Fruit fly (Drosophila melanogaster) whole organism, wandering third instar larva: Measurements from ENCODE around the gene CG9338.

Experiments
- Abd-B ChIP-seq: fragments of >200 bp; optimal IDR thresholded peaks from 2 replicates; lab custom pipeline; 2017; ENCODE audit warnings: missing biosample characterization, missing genetic modification characterization
- CG32264 ChIP-seq: fragments of 200-800 bp; sonication (Bioruptor generic); optimal IDR thresholded peaks from 2 replicates; lab custom pipeline; 2016; ENCODE audit warnings: missing biosample characterization, missing genetic modification characterization
- CG9705 ChIP-seq: fragments of 200-800 bp; sonication (Bioruptor generic); optimal IDR thresholded peaks from 2 replicates; lab custom pipeline; 2018; ENCODE audit warnings: missing biosample characterization, mild to moderate bottlenecking, missing genetic modification characterization
- CrebA ChIP-seq: fragments of 200-800 bp; sonication (Bioruptor generic); optimal IDR thresholded peaks from 2 replicates; lab custom pipeline; 2016; ENCODE audit warnings: missing biosample characterization, mild to moderate bottlenecking, missing genetic modification characterization, borderline replicate concordance
- Dfd ChIP-seq: fragments of >200 bp; optimal IDR thresholded peaks from 2 replicates; lab custom pipeline; 2017; ENCODE audit warnings: missing biosample characterization, missing genetic modification characterization
- GATAd ChIP-seq: sonication (Bioruptor generic); optimal IDR thresholded peaks from 2 replicates; lab custom pipeline; 2016; ENCODE audit warnings: missing biosample characterization, missing genetic modification characterization
- HLH106 ChIP-seq: fragments of 200-800 bp; optimal IDR thresholded peaks from 3 replicates; lab custom pipeline; 2019; ENCODE audit warnings: missing biosample characterization, mild to moderate bottlenecking, missing genetic modification characterization, moderate library complexity
- Hr83 ChIP-seq: fragments of 200-300 bp; sonication (Bioruptor generic); optimal IDR thresholded peaks from 2 replicates; lab custom pipeline; 2016; ENCODE audit warnings: missing biosample characterization, mild to moderate bottlenecking, missing genetic modification characterization, moderate library complexity; ENCODE audit not compliant: poor library complexity, severe bottlenecking
- Jra ChIP-seq: sonication (Bioruptor generic); optimal IDR thresholded peaks from 2 replicates; lab custom pipeline; 2016; ENCODE audit warnings: missing biosample characterization, missing genetic modification characterization
- Mio ChIP-seq: sonication (Bioruptor generic); optimal IDR thresholded peaks from 2 replicates; lab custom pipeline; 2016; ENCODE audit warnings: missing biosample characterization, missing genetic modification characterization
- Myc ChIP-seq: fragments of >200 bp; optimal IDR thresholded peaks from 2 replicates; lab custom pipeline; 2017
- N ChIP-seq: fragments of >200 bp; optimal IDR thresholded peaks from 2 replicates; lab custom pipeline; 2018; ENCODE audit warnings: missing biosample characterization, missing external identifiers, missing genetic modification characterization
- OdsH ChIP-seq: fragments of 200-800 bp; sonication (Bioruptor generic); optimal IDR thresholded peaks from 2 replicates; lab custom pipeline; 2016; ENCODE audit warnings: missing biosample characterization, mild to moderate bottlenecking, missing genetic modification characterization
- Rel ChIP-seq, 2 experiments: fragments of 200-800 bp; sonication (Bioruptor generic) in 1 of 2; optimal IDR thresholded peaks; 2 replicates in 1 of 2; 3 replicates in 1 of 2; lab custom pipeline; 2016 to 2019; ENCODE audit warnings: mild to moderate bottlenecking in 2 of 2, missing biosample characterization in 2 of 2, missing genetic modification characterization in 2 of 2, moderate library complexity in 1 of 2
- Sp1 ChIP-seq: fragments of 200-800 bp; sonication (Bioruptor generic); optimal IDR thresholded peaks from 3 replicates; lab custom pipeline; 2019; ENCODE audit warnings: missing biosample characterization, mild to moderate bottlenecking, missing genetic modification characterization, moderate library complexity
- Vsx2 ChIP-seq: fragments of 200-300, 225-300 bp; sonication (Bioruptor generic); optimal IDR thresholded peaks from 2 replicates; lab custom pipeline; 2018; ENCODE audit warnings: missing biosample characterization, missing genetic modification characterization; ENCODE audit not compliant: partially characterized antibody
- br ChIP-seq: fragments of 200-800 bp; sonication (Bioruptor generic); optimal IDR thresholded peaks from 2 replicates; lab custom pipeline; 2016; ENCODE audit warnings: missing biosample characterization, missing genetic modification characterization
- brk ChIP-seq: fragments of 200-800 bp; sonication (Bioruptor generic); optimal IDR thresholded peaks from 2 replicates; lab custom pipeline; 2016; ENCODE audit warnings: missing biosample characterization, mild to moderate bottlenecking, missing genetic modification characterization
- dl ChIP-seq, 2 experiments: fragments of 175-275, 200-275 bp in 1 of 2; fragments of 200-275 bp in 1 of 2; sonication (Bioruptor generic); optimal IDR thresholded peaks; lab custom pipeline; 2018; ENCODE audit warnings: mild to moderate bottlenecking in 2 of 2, missing biosample characterization in 2 of 2, missing genetic modification characterization in 2 of 2, moderate library complexity in 2 of 2; ENCODE audit not compliant: partially characterized antibody in 2 of 2, insufficient read depth in 1 of 2
- dmrt93B ChIP-seq: fragments of 200-800 bp; sonication (Bioruptor generic); optimal IDR thresholded peaks from 2 replicates; lab custom pipeline; 2018; ENCODE audit warnings: missing biosample characterization, mild to moderate bottlenecking, missing genetic modification characterization
- dsf ChIP-seq: sonication (Bioruptor generic); optimal IDR thresholded peaks from 2 replicates; lab custom pipeline; 2016; ENCODE audit warnings: missing biosample characterization, missing genetic modification characterization, borderline replicate concordance
- ey ChIP-seq: fragments of 200-800 bp; sonication (Bioruptor generic); optimal IDR thresholded peaks from 2 replicates; lab custom pipeline; 2016; ENCODE audit warnings: missing biosample characterization, missing genetic modification characterization
- foxo ChIP-seq, 2 experiments: fragments of 200-800 bp; sonication (Bioruptor generic); optimal IDR thresholded peaks; 2 replicates in 1 of 2; 3 replicates in 1 of 2; lab custom pipeline; 2016 to 2017; ENCODE audit warnings: missing biosample characterization in 2 of 2, missing genetic modification characterization in 2 of 2
- fru ChIP-seq: fragments of 200-800 bp; sonication (Bioruptor generic); optimal IDR thresholded peaks from 3 replicates; lab custom pipeline; 2016; ENCODE audit warnings: missing biosample characterization, mild to moderate bottlenecking, missing genetic modification characterization
- h ChIP-seq: fragments of 200-800 bp; sonication (Bioruptor generic); optimal IDR thresholded peaks from 3 replicates; lab custom pipeline; 2016; ENCODE audit warnings: missing biosample characterization, mild to moderate bottlenecking, missing genetic modification characterization
- jim ChIP-seq: fragments of 175-275, 200-325 bp; sonication (Bioruptor generic); optimal IDR thresholded peaks from 2 replicates; lab custom pipeline; 2016; ENCODE audit warnings: missing biosample characterization, mild to moderate bottlenecking, missing genetic modification characterization
- lola ChIP-seq: fragments of >200 bp; optimal IDR thresholded peaks from 2 replicates; lab custom pipeline; 2017; ENCODE audit warnings: missing biosample characterization, missing genetic modification characterization
- pan ChIP-seq: fragments of >200 bp; optimal IDR thresholded peaks from 2 replicates; lab custom pipeline; 2017
- psq ChIP-seq: fragments of 200-800 bp; sonication (Bioruptor generic); optimal IDR thresholded peaks from 3 replicates; lab custom pipeline; 2017; ENCODE audit warnings: missing biosample characterization, mild to moderate bottlenecking, missing genetic modification characterization, moderate library complexity
- sage ChIP-seq: fragments of 200-800 bp; sonication (Bioruptor generic); optimal IDR thresholded peaks from 2 replicates; lab custom pipeline; 2016; ENCODE audit warnings: missing biosample characterization, mild to moderate bottlenecking, missing genetic modification characterization
- sv ChIP-seq: fragments of 200-800 bp; sonication (Bioruptor generic); optimal IDR thresholded peaks from 3 replicates; lab custom pipeline; 2016; ENCODE audit warnings: missing biosample characterization, missing genetic modification characterization
- tai ChIP-seq: sonication (Bioruptor generic); optimal IDR thresholded peaks from 2 replicates; lab custom pipeline; 2016; ENCODE audit warnings: missing biosample characterization, missing genetic modification characterization
- usp ChIP-seq: fragments of >200 bp; optimal IDR thresholded peaks from 2 replicates; lab custom pipeline; 2017; ENCODE audit warnings: missing biosample characterization, missing genetic modification characterization
- woc ChIP-seq: sonication (Bioruptor generic); optimal IDR thresholded peaks from 2 replicates; lab custom pipeline; 2016; ENCODE audit warnings: missing biosample characterization, mild to moderate bottlenecking, missing genetic modification characterization

The CG9338 gene

DNA sequence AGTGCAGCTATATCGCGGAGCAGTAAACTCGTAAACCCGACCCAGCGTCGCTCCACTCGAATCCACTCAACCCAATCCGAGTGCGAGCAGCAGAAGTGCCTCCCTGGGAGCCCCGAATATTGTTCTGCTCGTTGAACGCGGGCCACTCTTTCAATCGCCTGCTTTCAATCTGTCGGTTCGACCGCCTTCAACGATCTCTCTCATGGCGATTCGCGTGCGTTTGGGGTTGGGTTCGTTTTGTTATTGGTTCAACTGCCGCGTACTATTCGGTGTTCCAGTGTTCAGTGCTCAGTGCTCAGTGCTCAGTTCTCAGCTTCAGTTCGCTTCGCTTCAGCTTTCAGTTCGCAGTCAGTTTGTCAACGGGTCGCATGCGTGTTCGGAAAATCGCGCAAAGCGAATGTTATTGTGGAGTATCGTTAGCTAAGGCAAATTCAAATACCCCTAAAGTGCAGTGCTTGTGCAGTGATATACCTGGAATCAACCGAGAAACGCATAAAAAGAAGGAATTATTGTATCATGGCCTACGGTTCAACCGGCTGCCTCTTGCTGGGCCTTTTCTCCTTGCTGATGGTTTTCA, 24.5 kb upstream of the CG9338 start, which contains the start of gene CG31676:
CG31676 (plus strand) TSS at position 289 of the 577 bp plus-strand sequence.
- TF ChIP-seq Myc (no peak), br (GFP tag; lab: Kevin White, UChicago) (no peak), dmrt93B (no peak), h (no peak), lola (GFP tag; lab: Kevin White, UChicago) (no peak), Hr83 (no peak), Abd-B (GFP tag; lab: Kevin White, UChicago) (no peak), Sp1 (GFP tag; lab: Kevin White, UChicago) (no peak)

DNA sequence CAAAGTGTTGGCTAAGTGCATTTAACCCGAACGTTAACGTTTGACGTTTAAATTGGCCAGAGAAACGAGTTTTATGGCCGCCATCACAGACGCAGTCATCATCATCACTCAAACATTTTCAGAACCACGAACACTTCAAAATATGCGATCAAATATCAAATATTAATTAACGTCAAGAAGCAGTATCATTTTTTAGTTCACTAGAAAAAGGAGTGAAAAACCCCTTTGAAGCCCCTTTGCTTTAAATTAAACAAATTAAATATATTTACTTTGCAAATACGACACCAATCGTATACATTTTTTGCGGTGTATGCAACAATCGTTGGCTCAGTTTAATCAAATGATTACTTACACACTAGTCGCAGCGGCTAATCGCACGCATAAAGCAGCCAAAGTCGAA, 20.6 kb upstream of the CG9338 start:
- TF ChIP-seq Dfd (GFP tag; lab: Kevin White, UChicago) (no peak), OdsH (no peak), Sp1 (GFP tag; lab: Kevin White, UChicago) (no peak), fru (GFP tag; lab: Kevin White, UChicago) (no peak), tai (GFP tag; lab: Kevin White, UChicago) (no peak), brk (GFP tag; lab: Kevin White, UChicago) (no peak), Mio (GFP tag; lab: Kevin White, UChicago) (no peak), usp (GFP tag; lab: Kevin White, UChicago) (no peak), dmrt93B (no peak), dsf (no peak), Myc (no peak), Jra (GFP tag; lab: Kevin White, UChicago) (no peak), foxo (GFP tag; optimal IDR thresholded peaks at IDR 0.05; lab: Kevin White, UChicago) (no peak), sage (GFP tag; lab: Kevin White, UChicago) (no peak), woc (GFP tag; lab: Kevin White, UChicago) (no peak), sv (no peak), br (GFP tag; lab: Kevin White, UChicago) (no peak), h (no peak), CG32264 (GFP tag; lab: Kevin White, UChicago) (no peak)

DNA sequence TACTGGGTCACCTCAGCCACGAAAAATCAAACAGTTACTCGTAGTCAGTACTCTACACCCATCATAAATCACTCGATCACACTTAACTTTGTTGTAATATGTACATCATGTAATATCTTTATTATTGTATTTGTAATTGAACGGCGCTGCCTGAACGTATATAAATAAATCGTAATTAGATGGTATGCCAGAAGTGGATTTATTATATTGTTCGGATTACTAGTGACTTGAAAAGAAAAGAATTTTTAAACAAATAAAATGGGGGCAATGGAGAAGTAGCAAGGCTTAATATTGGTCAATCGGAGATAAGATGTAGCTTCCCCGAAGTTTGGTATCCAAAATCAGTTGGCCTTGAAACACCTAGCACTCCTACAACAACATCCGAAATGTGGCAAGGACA, 16.0 kb upstream of the CG9338 start, which contains the start of gene CG14402:
CG14402 (plus strand) TSS at position 301 of the 400 bp plus-strand sequence.
- no peak for TF ChIP-seq N (GFP tag; lab: Kevin White, UChicago)
- no peak for TF ChIP-seq CG32264 (GFP tag; lab: Kevin White, UChicago)
- no peak for TF ChIP-seq foxo (GFP tag; optimal IDR thresholded peaks at IDR 0.05; lab: Kevin White, UChicago)
- no peak for TF ChIP-seq pan
- TF ChIP-seq h = no peak
- no peak for TF ChIP-seq Rel (GFP tag; optimal IDR thresholded peaks at IDR 0.05; lab: Kevin White, UChicago)
- TF ChIP-seq Rel (tag; optimal IDR thresholded peaks at IDR 0.05; lab: Kevin White, UChicago) = no peak
- TF ChIP-seq HLH106 (tag; lab: Kevin White, UChicago) = no peak
- no peak for TF ChIP-seq dl (GFP tag; optimal IDR thresholded peaks at IDR 0.05; lab: Kevin White, UChicago; ENCODE audit: insufficient read depth in 1 of 2, partially characterized antibody in 2 of 2)
- TF ChIP-seq Mio (GFP tag; lab: Kevin White, UChicago) = no peak
- no peak for TF ChIP-seq ey (GFP tag; lab: Kevin White, UChicago)
- TF ChIP-seq br (GFP tag; lab: Kevin White, UChicago) = no peak
- no peak for TF ChIP-seq GATAd (GFP tag; lab: Kevin White, UChicago)
- no peak for TF ChIP-seq brk (GFP tag; lab: Kevin White, UChicago)
- TF ChIP-seq Hr83 = no peak
- TF ChIP-seq psq (GFP tag; lab: Kevin White, UChicago) = no peak
- no peak for TF ChIP-seq sv
- no peak for TF ChIP-seq jim (GFP tag; lab: Kevin White, UChicago)
- no peak for TF ChIP-seq Vsx2 (GFP tag; lab: Kevin White, UChicago)
- TF ChIP-seq woc (GFP tag; lab: Kevin White, UChicago) = no peak
- no peak for TF ChIP-seq sage (GFP tag; lab: Kevin White, UChicago)
- TF ChIP-seq, all 38 proteins: peak for 0

DNA sequence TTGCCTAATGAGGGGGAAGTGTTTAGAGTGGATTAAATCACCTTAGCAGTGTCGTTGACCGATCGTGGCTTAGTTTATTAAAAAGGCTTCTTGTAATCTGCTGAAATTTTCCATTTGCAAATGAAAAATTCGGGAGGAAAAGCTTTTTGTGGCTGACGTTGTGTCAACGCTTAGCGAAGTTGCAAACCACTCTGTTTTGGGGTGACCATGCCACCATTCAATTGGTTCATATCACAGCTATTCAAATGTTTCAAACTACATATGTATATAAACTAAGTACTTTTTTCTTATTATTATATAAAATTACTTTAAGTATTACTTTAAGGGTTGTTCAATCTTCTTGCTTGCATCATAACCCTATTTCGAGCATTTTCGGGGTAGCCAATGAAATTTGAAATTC, 13.4 kb upstream of the CG9338 start:
- TF ChIP-seq ey (GFP tag; lab: Kevin White, UChicago) (no peak), lola (GFP tag; lab: Kevin White, UChicago) (no peak), br (GFP tag; lab: Kevin White, UChicago) (no peak), GATAd (GFP tag; lab: Kevin White, UChicago) (no peak), Hr83 (no peak), HLH106 (tag; lab: Kevin White, UChicago) (no peak), CG9705 (GFP tag; lab: Kevin White, UChicago) (no peak), h (no peak), Jra (GFP tag; lab: Kevin White, UChicago) (no peak), Vsx2 (GFP tag; lab: Kevin White, UChicago) (no peak), tai (GFP tag; lab: Kevin White, UChicago) (no peak), brk (GFP tag; lab: Kevin White, UChicago) (no peak), Abd-B (GFP tag; lab: Kevin White, UChicago) (no peak), Sp1 (GFP tag; lab: Kevin White, UChicago) (no peak), CG32264 (GFP tag; lab: Kevin White, UChicago) (no peak), foxo (GFP tag; optimal IDR thresholded peaks at IDR 0.05; lab: Kevin White, UChicago) (no peak), CrebA (no peak)
